Worm (Caenorhabditis elegans) whole organism, late embryonic: ENCODE results near the gene nlp-29.
A peak's percentile ranks its signal among the peaks of the same experiment; 100 is the strongest.

Experiments
- C38D4.7 ChIP-seq: fragments of 200-800 bp; sonication (Bioruptor generic); optimal IDR thresholded peaks from 2 replicates; lab custom pipeline; 2018; ENCODE audit warnings: mild to moderate bottlenecking, missing genetic modification characterization, moderate library complexity, missing compliant biosample characterization
- F13H6.1 ChIP-seq: sonication (generic microtip); optimal IDR thresholded peaks from 2 replicates; lab custom pipeline; 2016; ENCODE audit warnings: missing genetic modification characterization, missing compliant biosample characterization
- K02D7.2 ChIP-seq: sonication (generic microtip); optimal IDR thresholded peaks from 2 replicates; lab custom pipeline; 2017; ENCODE audit warnings: mild to moderate bottlenecking, missing genetic modification characterization, missing compliant biosample characterization
- K09A11.1 ChIP-seq: sonication (generic microtip); optimal IDR thresholded peaks from 2 replicates; lab custom pipeline; 2017; ENCODE audit warnings: antibody characterized with exemption, mild to moderate bottlenecking, missing genetic modification characterization, missing compliant biosample characterization; ENCODE audit not compliant: insufficient read depth
- Y22D7AL.16 ChIP-seq: sonication (generic microtip); optimal IDR thresholded peaks from 2 replicates; lab custom pipeline; 2016; ENCODE audit warnings: missing genetic modification characterization, missing compliant biosample characterization
- ahr-1 ChIP-seq: sonication (generic microtip); optimal IDR thresholded peaks from 2 replicates; lab custom pipeline; 2016; ENCODE audit warnings: missing genetic modification characterization, missing compliant biosample characterization
- ceh-14 ChIP-seq: sonication (generic microtip); optimal IDR thresholded peaks from 2 replicates; lab custom pipeline; 2016; ENCODE audit warnings: missing genotype, missing genetic modification characterization, missing compliant biosample characterization
- ceh-31 ChIP-seq: sonication (generic microtip); optimal IDR thresholded peaks from 2 replicates; lab custom pipeline; 2016; ENCODE audit warnings: missing genetic modification characterization, missing compliant biosample characterization
- ceh-34 ChIP-seq: sonication (generic microtip); optimal IDR thresholded peaks from 2 replicates; lab custom pipeline; 2016; ENCODE audit warnings: mild to moderate bottlenecking, missing genetic modification characterization, missing compliant biosample characterization
- ceh-45 ChIP-seq: fragments of 200-800 bp; sonication (Bioruptor generic); IDR thresholded peaks from 2 replicates; pipeline ENCODE4 v1.3.6; 2022; ENCODE audit warnings: missing genetic modification reagents, missing genetic modification characterization, missing compliant biosample characterization
- ceh-6 ChIP-seq: fragments of 200-800 bp; sonication (Bioruptor generic); optimal IDR thresholded peaks from 2 replicates; lab custom pipeline; 2018; ENCODE audit warnings: mild to moderate bottlenecking, missing genetic modification characterization, missing compliant biosample characterization
- ceh-9 ChIP-seq: sonication (generic microtip); optimal IDR thresholded peaks from 2 replicates; lab custom pipeline; 2016; ENCODE audit warnings: mild to moderate bottlenecking, missing genetic modification characterization, inconsistent platforms, missing compliant biosample characterization
- che-1 ChIP-seq: sonication (generic microtip); optimal IDR thresholded peaks from 2 replicates; lab custom pipeline; 2016; ENCODE audit warnings: mild to moderate bottlenecking, missing genetic modification characterization, missing compliant biosample characterization
- dmd-4 ChIP-seq: sonication (generic microtip); optimal IDR thresholded peaks from 2 replicates; lab custom pipeline; 2016; ENCODE audit warnings: borderline replicate concordance, missing genetic modification characterization, missing compliant biosample characterization
- dve-1 ChIP-seq: sonication (generic microtip); optimal IDR thresholded peaks from 2 replicates; lab custom pipeline; 2017; ENCODE audit warnings: antibody characterized with exemption, mild to moderate bottlenecking, missing genetic modification characterization, missing compliant biosample characterization
- elt-2 ChIP-seq: sonication (generic microtip); optimal IDR thresholded peaks from 2 replicates; lab custom pipeline; 2016; ENCODE audit warnings: missing genetic modification reagents, missing genetic modification characterization, missing compliant biosample characterization
- eyg-1 ChIP-seq: sonication (generic microtip); optimal IDR thresholded peaks from 2 replicates; lab custom pipeline; 2016; ENCODE audit warnings: missing genotype, missing genetic modification characterization, missing compliant biosample characterization
- fax-1 ChIP-seq: sonication (generic microtip); optimal IDR thresholded peaks from 2 replicates; lab custom pipeline; 2016; ENCODE audit warnings: missing genotype, missing genetic modification characterization, missing compliant biosample characterization
- fkh-6 ChIP-seq: sonication (generic microtip); optimal IDR thresholded peaks from 2 replicates; lab custom pipeline; 2016; ENCODE audit warnings: missing genetic modification characterization, missing compliant biosample characterization
- hlh-13 ChIP-seq: fragments of 200-800 bp; sonication (Bioruptor generic); optimal IDR thresholded peaks from 2 replicates; lab custom pipeline; 2018; ENCODE audit warnings: mild to moderate bottlenecking, missing genetic modification characterization, missing compliant biosample characterization
- hlh-30 ChIP-seq: sonication (generic microtip); optimal IDR thresholded peaks from 2 replicates; lab custom pipeline; 2017; ENCODE audit warnings: antibody characterized with exemption, missing genetic modification characterization, missing compliant biosample characterization; ENCODE audit not compliant: insufficient read depth
- hlh-6 ChIP-seq: sonication (generic microtip); optimal IDR thresholded peaks from 2 replicates; lab custom pipeline; 2016; ENCODE audit warnings: missing genotype, missing genetic modification characterization, missing compliant biosample characterization
- nhr-11 ChIP-seq: fragments of 150-350 bp; optimal IDR thresholded peaks from 2 replicates; lab custom pipeline; 2014; ENCODE audit warnings: missing biosample characterization, missing genetic modification characterization
- nhr-232 ChIP-seq: sonication (generic microtip); optimal IDR thresholded peaks from 2 replicates; lab custom pipeline; 2016; ENCODE audit warnings: missing genetic modification characterization, missing compliant biosample characterization
- odd-2 ChIP-seq: sonication (generic microtip); optimal IDR thresholded peaks from 2 replicates; lab custom pipeline; 2017; ENCODE audit warnings: antibody characterized with exemption, mild to moderate bottlenecking, missing genetic modification characterization, missing compliant biosample characterization
- pag-3 ChIP-seq: sonication (generic microtip); optimal IDR thresholded peaks from 2 replicates; lab custom pipeline; 2016; ENCODE audit warnings: missing compliant biosample characterization, missing genetic modification characterization, borderline replicate concordance
- pat-9 ChIP-seq: fragments of 200-800 bp; sonication (Bioruptor generic); optimal IDR thresholded peaks from 2 replicates; lab custom pipeline; 2018; ENCODE audit warnings: mild to moderate bottlenecking, missing genetic modification characterization, moderate library complexity, missing compliant biosample characterization
- pax-1 ChIP-seq: fragments of 150-350 bp; optimal IDR thresholded peaks from 2 replicates; lab custom pipeline; 2014; ENCODE audit warnings: missing biosample characterization, missing genetic modification characterization
- pqm-1 ChIP-seq: sonication (generic microtip); optimal IDR thresholded peaks from 2 replicates; lab custom pipeline; 2016; ENCODE audit warnings: missing genetic modification characterization, missing compliant biosample characterization
- pros-1 ChIP-seq: fragments of 150-350 bp; optimal IDR thresholded peaks from 2 replicates; lab custom pipeline; 2014; ENCODE audit warnings: missing biosample characterization, missing genetic modification reagents, missing genetic modification characterization
- sox-2 ChIP-seq: fragments of 200-800 bp; sonication (Bioruptor generic); IDR thresholded peaks from 2 replicates; pipeline ENCODE4 v1.3.6; 2022; ENCODE audit warnings: missing genetic modification reagents, missing genetic modification characterization, missing compliant biosample characterization
- sox-4 ChIP-seq: sonication (generic microtip); optimal IDR thresholded peaks from 2 replicates; lab custom pipeline; 2017; ENCODE audit warnings: mild to moderate bottlenecking, missing genetic modification characterization, inconsistent platforms, missing compliant biosample characterization
- ttx-3 ChIP-seq: sonication (generic microtip); optimal IDR thresholded peaks from 2 replicates; lab custom pipeline; 2016; ENCODE audit warnings: missing genetic modification reagents, missing genetic modification characterization, missing compliant biosample characterization
- ztf-16 ChIP-seq: sonication (generic microtip); optimal IDR thresholded peaks from 2 replicates; lab custom pipeline; 2017; ENCODE audit warnings: missing genetic modification characterization, missing compliant biosample characterization

The nlp-29 gene

ce11 chrV:3984178-3984577, at the start of gene nlp-29:
Gene nlp-29 (plus strand): TSS chrV:3984425.
- TF ChIP-seq dve-1 (peak; percentile 12), ceh-45 (GFP tag; lab: Robert Waterston, UW) (no peak)
- TF ChIP-seq, all 69 proteins: peak for 1

ce11 chrV:3935892-3936478, 48.2 kb upstream of the nlp-29 start, which contains the start of gene cyp-35A5:
Gene cyp-35A5 (plus strand): TSS chrV:3936326.
- peak; percentile 79 for TF ChIP-seq elt-2 (tag; lab: Kevin White, UChicago)
- no peak for TF ChIP-seq hlh-6

- TF ChIP-seq elt-2 (tag; lab: Kevin White, UChicago) (no peak), ceh-31 (tag; lab: Kevin White, UChicago) (no peak), che-1 (tag; lab: Kevin White, UChicago) (no peak), fax-1 (no peak), nhr-232 (tag; lab: Kevin White, UChicago) (no peak), pag-3 (tag; lab: Kevin White, UChicago) (no peak)
Observed at ce11 chrV:3938789-3939188, 45.4 kb upstream of the nlp-29 start, which contains the start of gene cyp-35B1. Gene cyp-35B1 (plus strand): TSS chrV:3939032.

- TF ChIP-seq pax-1 (tag; lab: Kevin White, UChicago): no peak
- TF ChIP-seq odd-2 (tag; lab: Kevin White, UChicago): no peak
- TF ChIP-seq C38D4.7: no peak
- TF ChIP-seq hlh-30 (tag; lab: Kevin White, UChicago): no peak
- no peak for TF ChIP-seq sox-2
- no peak for TF ChIP-seq ceh-14 (tag; lab: Kevin White, UChicago)
- TF ChIP-seq ahr-1: no peak
- no peak for TF ChIP-seq Y22D7AL.16 (tag; lab: Kevin White, UChicago)
Observed at ce11 chrV:3941860-3942259, 42.4 kb upstream of the nlp-29 start, which contains the start of gene cyp-35B2. Gene cyp-35B2 (plus strand): TSS chrV:3942160.

ce11 chrV:3943364-3943763, 40.9 kb upstream of the nlp-29 start:
- TF ChIP-seq F13H6.1 (tag; lab: Kevin White, UChicago): no peak
- no peak for TF ChIP-seq ceh-6 (GFP tag; lab: Kevin White, UChicago)
- TF ChIP-seq pros-1 (tag; lab: Kevin White, UChicago): no peak
- TF ChIP-seq ceh-34: no peak
- no peak for TF ChIP-seq nhr-11 (tag; lab: Kevin White, UChicago)
- no peak for TF ChIP-seq K09A11.1 (tag; lab: Kevin White, UChicago)
- no peak for TF ChIP-seq K02D7.2 (tag; lab: Kevin White, UChicago)
- TF ChIP-seq hlh-13 (GFP tag; lab: Kevin White, UChicago): no peak
- TF ChIP-seq dve-1: no peak
- no peak for TF ChIP-seq hlh-6
- TF ChIP-seq fkh-6: no peak
- no peak for TF ChIP-seq sox-2
- no peak for TF ChIP-seq dmd-4 (tag; lab: Kevin White, UChicago)

- TF ChIP-seq ceh-34: no peak
- no peak for TF ChIP-seq eyg-1 (tag; lab: Kevin White, UChicago)
- TF ChIP-seq ztf-16 (tag; lab: Kevin White, UChicago): no peak
- no peak for TF ChIP-seq sox-4 (tag; lab: Kevin White, UChicago)
- no peak for TF ChIP-seq pat-9 (tag; lab: Kevin White, UChicago)
- no peak for TF ChIP-seq hlh-6
- no peak for TF ChIP-seq hlh-30 (tag; lab: Kevin White, UChicago)
- TF ChIP-seq pag-3 (tag; lab: Kevin White, UChicago): no peak
- no peak for TF ChIP-seq ttx-3 (tag; lab: Kevin White, UChicago)
- no peak for TF ChIP-seq ceh-9 (tag; lab: Kevin White, UChicago)
- TF ChIP-seq pqm-1: no peak
- TF ChIP-seq ceh-6 (GFP tag; lab: Kevin White, UChicago): no peak
- TF ChIP-seq, all 69 proteins: peak for 0
Observed at ce11 chrV:3945053-3945452, 39.2 kb upstream of the nlp-29 start, which contains the start of gene cyp-35B3. Gene cyp-35B3 (plus strand): TSS chrV:3945353.
